Worm (Caenorhabditis elegans): ENCODE measurements around the gene cpd-2.

The cpd-2 gene

DNA sequence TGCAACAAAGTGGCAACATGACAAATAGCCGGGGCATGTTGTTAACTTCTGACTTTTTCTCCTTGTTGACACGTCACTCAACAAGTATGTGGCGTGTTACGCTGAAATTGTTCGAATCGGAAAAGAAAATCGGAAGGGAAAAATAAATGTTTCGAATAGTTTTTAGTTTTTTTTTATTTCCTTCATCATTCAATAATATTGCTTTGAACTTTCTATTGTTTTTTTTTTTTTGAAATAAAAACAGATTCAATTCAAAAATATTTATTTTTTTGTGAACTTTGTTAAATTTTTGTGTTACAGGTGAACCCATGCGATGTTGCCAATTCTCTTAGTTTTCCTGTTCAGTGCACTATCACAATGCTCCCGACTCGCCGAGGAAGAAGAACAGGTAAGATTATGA, at the start of gene cpd-2:
Gene cpd-2 (plus strand): TSS at position 301 of the 400 bp plus-strand sequence.
- TF ChIP-seq egl-18 (GFP tag; IDR thresholded peaks at IDR 0.05) (no peak), aptf-3 (GFP tag; IDR thresholded peaks at IDR 0.05) (no peak), ceh-100 (GFP tag; IDR thresholded peaks at IDR 0.05) (no peak), lin-54 (GFP tag; optimal IDR thresholded peaks at IDR 0.05) (no peak), F57C9.4 (tag; optimal IDR thresholded peaks at IDR 0.05) (no peak), cebp-2 (GFP tag; IDR thresholded peaks at IDR 0.05) (no peak), hmg-1.2 (GFP tag; IDR thresholded peaks at IDR 0.05) (no peak)

ce11 chrX:16002794-16003193, 46.9 kb upstream of the cpd-2 start:
- TF ChIP-seq egl-44 (GFP tag; IDR thresholded peaks at IDR 0.05) (no peak), F10E7.11 (tag; optimal IDR thresholded peaks at IDR 0.05) (no peak), ama-1 (optimal IDR thresholded peaks at IDR 0.05) (no peak), ama-1 (GFP tag; optimal IDR thresholded peaks at IDR 0.05) (no peak), let-526 (GFP tag; IDR thresholded peaks at IDR 0.05) (no peak), ztf-28 (GFP tag; IDR thresholded peaks at IDR 0.05) (no peak), attf-5 (GFP tag; optimal IDR thresholded peaks at IDR 0.05) (no peak), nfyb-1 (GFP tag; IDR thresholded peaks at IDR 0.05) (no peak), ztf-25 (GFP tag; IDR thresholded peaks at IDR 0.05) (no peak), egl-18 (GFP tag; IDR thresholded peaks at IDR 0.05) (no peak), F52B5.7 (tag; optimal IDR thresholded peaks at IDR 0.05) (no peak), ztf-26 (tag; optimal IDR thresholded peaks at IDR 0.05) (no peak), Y56A3A.18 (GFP tag; IDR thresholded peaks at IDR 0.05) (0 out of 2 replicates have a peak, but pooled peaks have one; percentile 48), efl-1 (GFP tag; optimal IDR thresholded peaks at IDR 0.05) (no peak), zfh-2 (GFP tag; conservative IDR thresholded peaks at IDR 0.05) (0 out of 2 replicates have a peak, but pooled peaks have one; percentile 34), T26A5.8 (tag; optimal IDR thresholded peaks at IDR 0.05) (no peak), somi-1 (GFP tag; optimal IDR thresholded peaks at IDR 0.05) (no peak), K12H6.12 (tag; optimal IDR thresholded peaks at IDR 0.05) (no peak), sdz-38 (tag; optimal IDR thresholded peaks at IDR 0.05) (no peak), egrh-3 (GFP tag; IDR thresholded peaks at IDR 0.05) (0 out of 2 replicates have a peak, but pooled peaks have one; percentile 5), F49E8.2 (tag; optimal IDR thresholded peaks at IDR 0.05; ENCODE audit: insufficient read depth) (no peak), nhr-27 (tag; optimal IDR thresholded peaks at IDR 0.05) (no peak), dpff-1 (tag; optimal IDR thresholded peaks at IDR 0.05) (no peak), sea-2 (GFP tag; IDR thresholded peaks at IDR 0.05) (no peak), nfya-2 (GFP tag; IDR thresholded peaks at IDR 0.05) (no peak), lin-40 (tag; optimal IDR thresholded peaks at IDR 0.05) (no peak), hrde-1 (tag; optimal IDR thresholded peaks at IDR 0.05; ENCODE audit: borderline replicate concordance) (no peak), dpl-1 (GFP tag; optimal IDR thresholded peaks at IDR 0.05) (no peak), rpc-1 (optimal IDR thresholded peaks at IDR 0.05) (peak; percentile 36), rpc-1 (tag; optimal IDR thresholded peaks at IDR 0.05) (peak; percentile 60), snpc-4 (GFP tag; optimal IDR thresholded peaks at IDR 0.05) (no peak), snpc-4 (tag; optimal IDR thresholded peaks at IDR 0.05) (peak in 2 of 4 experiments; percentile 12 to 56), hlh-26 (GFP tag; conservative IDR thresholded peaks at IDR 0.05) (no peak), madf-3 (GFP tag; IDR thresholded peaks at IDR 0.05) (peak; percentile 65; the same call in 1 of the 2 replicates), hmg-20 (GFP tag; IDR thresholded peaks at IDR 0.05) (no peak), cebp-2 (GFP tag; IDR thresholded peaks at IDR 0.05) (no peak), madf-8 (GFP tag; conservative IDR thresholded peaks at IDR 0.05) (no peak), Y53F4B.3 (GFP tag; IDR thresholded peaks at IDR 0.05) (no peak), mcd-1 (GFP tag; IDR thresholded peaks at IDR 0.05) (no peak; the same call in 1 of the 2 replicates), aptf-2 (GFP tag; conservative IDR thresholded peaks at IDR 0.05) (no peak), B0019.2 (GFP tag; conservative IDR thresholded peaks at IDR 0.05) (no peak), repo-1 (tag; optimal IDR thresholded peaks at IDR 0.05) (no peak), ZK185.1 (tag; optimal IDR thresholded peaks at IDR 0.05; ENCODE audit: poor library complexity, severe bottlenecking) (no peak), nfya-1 (tag; optimal IDR thresholded peaks at IDR 0.05; ENCODE audit: borderline replicate concordance, insufficient read depth) (no peak)
